Worm (Caenorhabditis elegans) whole organism, L4 larva: ENCODE measurements around the gene rad-54.L2.

Experiments used
- F10B5.3 ChIP-seq: sonication (generic microtip); optimal IDR thresholded peaks from 2 replicates; lab custom pipeline; 2016; ENCODE audit warnings: mild to moderate bottlenecking, missing genetic modification characterization, missing compliant biosample characterization
- F49E8.2 ChIP-seq: sonication (generic microtip); optimal IDR thresholded peaks from 2 replicates; lab custom pipeline; 2016; ENCODE audit warnings: missing compliant biosample characterization, mild to moderate bottlenecking, missing genetic modification characterization, borderline replicate concordance
- T26A8.4 ChIP-seq: fragments of 200-800 bp; sonication (Bioruptor generic); IDR thresholded peaks from 2 replicates; pipeline ENCODE4 v1.3.6; 2022; ENCODE audit warnings: missing genetic modification characterization, missing compliant biosample characterization
- Y75B8A.6 ChIP-seq: fragments of 200-800 bp; sonication (Bioruptor generic); IDR thresholded peaks from 2 replicates; pipeline ENCODE4 v1.3.6; 2022; ENCODE audit warnings: missing genetic modification reagents, missing genetic modification characterization, missing compliant biosample characterization
- ZK337.2 ChIP-seq: fragments of 200-800 bp; sonication (Bioruptor generic); IDR thresholded peaks from 2 replicates; pipeline ENCODE4 v1.3.6; 2022; ENCODE audit warnings: missing genetic modification reagents, missing genetic modification characterization, missing compliant biosample characterization
- ZK546.5 ChIP-seq, 2 experiments: sonication (generic microtip); optimal IDR thresholded peaks; 2 replicates each; lab custom pipeline; 2017; ENCODE audit warnings: missing biosample characterization in 2 of 2, missing genetic modification characterization in 2 of 2
- ama-1 ChIP-seq: fragments of 150-350 bp; optimal IDR thresholded peaks from 2 replicates; lab custom pipeline; 2014; ENCODE audit warnings: inconsistent platforms, mixed read lengths
- arid-1 ChIP-seq: fragments of 200-800 bp; sonication (Bioruptor generic); conservative IDR thresholded peaks from 2 replicates; pipeline ENCODE4 v1.3.6; 2022; ENCODE audit warnings: missing genetic modification reagents, missing genetic modification characterization, missing compliant biosample characterization
- ceh-32 ChIP-seq: sonication (generic microtip); optimal IDR thresholded peaks from 2 replicates; lab custom pipeline; 2016; ENCODE audit warnings: mild to moderate bottlenecking, missing genetic modification characterization, missing compliant biosample characterization; ENCODE audit not compliant: poor library complexity
- ces-1 ChIP-seq: fragments of 150-350 bp; sonication (generic microtip); optimal IDR thresholded peaks from 4 replicates; lab custom pipeline; 2014; ENCODE audit warnings: missing biosample characterization, missing genetic modification reagents, missing genetic modification characterization
- ctbp-1 ChIP-seq: fragments of 200-800 bp; sonication (Bioruptor generic); IDR thresholded peaks from 2 replicates; pipeline ENCODE4 v1.3.6; 2022; ENCODE audit warnings: missing genetic modification reagents, missing genetic modification characterization, missing compliant biosample characterization
- daf-19 ChIP-seq: fragments of 200-800 bp; sonication (Bioruptor generic); conservative IDR thresholded peaks from 2 replicates; pipeline ENCODE4 v1.3.6; 2022; ENCODE audit warnings: missing genetic modification characterization, missing compliant biosample characterization
- dpl-1 ChIP-seq: fragments of 150-350 bp; optimal IDR thresholded peaks from 2 replicates; lab custom pipeline; 2014; ENCODE audit warnings: missing biosample characterization, missing genetic modification reagents, missing genetic modification characterization
- fkh-10 ChIP-seq: fragments of 150-350 bp; optimal IDR thresholded peaks from 2 replicates; lab custom pipeline; 2014; ENCODE audit warnings: missing biosample characterization, missing genetic modification reagents, missing genetic modification characterization
- hlh-11 ChIP-seq: fragments of 200-800 bp; sonication (Bioruptor generic); optimal IDR thresholded peaks from 2 replicates; lab custom pipeline; 2018; ENCODE audit warnings: mild to moderate bottlenecking, missing genetic modification characterization, missing compliant biosample characterization
- hmg-1.1 ChIP-seq: fragments of 200-800 bp; sonication (Bioruptor generic); IDR thresholded peaks from 2 replicates; pipeline ENCODE4 v1.3.6; 2022; ENCODE audit warnings: missing genetic modification reagents, missing genetic modification characterization, missing compliant biosample characterization
- lin-1 ChIP-seq: fragments of 200-800 bp; sonication (Bioruptor generic); IDR thresholded peaks from 2 replicates; pipeline ENCODE4 v1.3.6; 2022; ENCODE audit warnings: missing genetic modification reagents, missing genetic modification characterization, missing compliant biosample characterization
- lin-13 ChIP-seq: fragments of 150-350 bp; optimal IDR thresholded peaks from 2 replicates; lab custom pipeline; 2014; ENCODE audit warnings: missing biosample characterization, missing genetic modification reagents, missing genetic modification characterization
- lin-38 ChIP-seq: fragments of 200-800 bp; sonication (Bioruptor generic); IDR thresholded peaks from 2 replicates; pipeline ENCODE4 v1.3.6; 2022; ENCODE audit warnings: missing genetic modification reagents, missing genetic modification characterization, missing compliant biosample characterization
- lir-3 ChIP-seq: sonication (generic microtip); optimal IDR thresholded peaks from 2 replicates; lab custom pipeline; 2016; ENCODE audit warnings: mild to moderate bottlenecking, missing genetic modification characterization, missing compliant biosample characterization
- madf-5 ChIP-seq, 2 experiments: fragments of 200-800 bp; sonication (Bioruptor generic); IDR thresholded peaks; 2 replicates each; pipeline ENCODE4 v1.3.6; 2022; ENCODE audit warnings: missing compliant biosample characterization in 2 of 2, missing genetic modification characterization in 2 of 2
- madf-9 ChIP-seq: fragments of 200-800 bp; sonication (Bioruptor generic); conservative IDR thresholded peaks from 2 replicates; pipeline ENCODE4 v1.3.6; 2022; ENCODE audit warnings: missing genetic modification reagents, missing genetic modification characterization, missing compliant biosample characterization
- mdl-1 ChIP-seq, 2 experiments: fragments of 150-350 bp in 1 of 2; sonication (generic microtip) in 1 of 2; optimal IDR thresholded peaks; 2 replicates each; lab custom pipeline; 2014 to 2017; ENCODE audit warnings: missing biosample characterization in 2 of 2, missing genetic modification characterization in 2 of 2
- mdt-29 ChIP-seq: fragments of 200-800 bp; sonication (Bioruptor generic); IDR thresholded peaks from 2 replicates; pipeline ENCODE4 v1.3.6; 2022; ENCODE audit warnings: missing genetic modification reagents, missing genetic modification characterization, missing compliant biosample characterization
- mep-1 ChIP-seq: fragments of 150-350 bp; sonication (generic microtip); optimal IDR thresholded peaks from 3 replicates; lab custom pipeline; 2014; ENCODE audit warnings: missing biosample characterization, missing genetic modification characterization
- mxl-2 ChIP-seq: fragments of 200-800 bp; sonication (Bioruptor generic); conservative IDR thresholded peaks from 2 replicates; pipeline ENCODE4 v1.3.6; 2022; ENCODE audit warnings: missing genetic modification reagents, missing genetic modification characterization, missing compliant biosample characterization
- nhr-10 ChIP-seq: fragments of 150-350 bp; optimal IDR thresholded peaks from 2 replicates; lab custom pipeline; 2014; ENCODE audit warnings: missing biosample characterization, missing genetic modification characterization
- nhr-11 ChIP-seq: fragments of 150-350 bp; optimal IDR thresholded peaks from 2 replicates; lab custom pipeline; 2014; ENCODE audit warnings: missing biosample characterization, missing genetic modification characterization
- nhr-237 ChIP-seq: sonication (generic microtip); optimal IDR thresholded peaks from 2 replicates; lab custom pipeline; 2017; ENCODE audit warnings: missing biosample characterization, missing genetic modification characterization
- nhr-25 ChIP-seq: sonication (generic microtip); optimal IDR thresholded peaks from 2 replicates; lab custom pipeline; 2017; ENCODE audit warnings: missing genetic modification characterization, mild to moderate bottlenecking, missing compliant biosample characterization, antibody characterized with exemption, moderate library complexity, borderline replicate concordance; ENCODE audit not compliant: insufficient read depth
- nhr-28 ChIP-seq: fragments of 150-350 bp; optimal IDR thresholded peaks from 2 replicates; lab custom pipeline; 2014; ENCODE audit warnings: missing biosample characterization, missing genetic modification characterization
- nhr-76 ChIP-seq: fragments of 150-350 bp; optimal IDR thresholded peaks from 2 replicates; lab custom pipeline; 2014; ENCODE audit warnings: missing biosample characterization, missing genetic modification characterization
- pha-4 ChIP-seq, 2 experiments: fragments of 150-350 bp in 1 of 2; fragments of 200-800 bp in 1 of 2; sonication (Bioruptor generic) in 1 of 2; IDR thresholded peaks in 1 of 2; optimal IDR thresholded peaks in 1 of 2; 2 replicates each; pipeline versions ENCODE4 v1.3.6 to Lab custom; 2014 to 2022; ENCODE audit warnings: missing genetic modification characterization in 2 of 2, missing genetic modification reagents in 2 of 2, missing biosample characterization in 1 of 2, missing compliant biosample characterization in 1 of 2
- pqm-1 ChIP-seq: sonication (generic microtip); optimal IDR thresholded peaks from 2 replicates; lab custom pipeline; 2017; ENCODE audit warnings: missing biosample characterization, missing genetic modification characterization
- saeg-2 ChIP-seq: fragments of 200-800 bp; sonication (Bioruptor generic); IDR thresholded peaks from 2 replicates; pipeline ENCODE4 v1.3.6; 2022; ENCODE audit warnings: missing genetic modification reagents, missing genetic modification characterization, missing compliant biosample characterization
- sdz-12 ChIP-seq: fragments of 200-800 bp; sonication (Bioruptor generic); optimal IDR thresholded peaks from 2 replicates; lab custom pipeline; 2018; ENCODE audit warnings: mild to moderate bottlenecking, missing genetic modification characterization, missing compliant biosample characterization
- set-16 ChIP-seq: fragments of 200-800 bp; sonication (Bioruptor generic); IDR thresholded peaks from 2 replicates; pipeline ENCODE4 v1.3.6; 2022; ENCODE audit warnings: missing genetic modification reagents, missing genetic modification characterization, missing compliant biosample characterization
- snpc-1.2 ChIP-seq: fragments of 200-800 bp; sonication (Bioruptor generic); IDR thresholded peaks from 2 replicates; pipeline ENCODE4 v1.3.6; 2022; ENCODE audit warnings: missing genetic modification reagents, missing genetic modification characterization, missing compliant biosample characterization
- spr-1 ChIP-seq: sonication (generic microtip); optimal IDR thresholded peaks from 2 replicates; lab custom pipeline; 2016; ENCODE audit warnings: mild to moderate bottlenecking, missing genetic modification characterization, missing compliant biosample characterization
- spr-3 ChIP-seq: fragments of 200-800 bp; sonication (Bioruptor generic); optimal IDR thresholded peaks from 2 replicates; lab custom pipeline; 2018; ENCODE audit warnings: mild to moderate bottlenecking, missing genetic modification characterization, missing compliant biosample characterization
- tag-97 ChIP-seq: fragments of 200-800 bp; sonication (Bioruptor generic); IDR thresholded peaks from 2 replicates; pipeline ENCODE4 v1.3.6; 2022; ENCODE audit warnings: missing genetic modification characterization, missing compliant biosample characterization
- unc-130 ChIP-seq: sonication (generic microtip); optimal IDR thresholded peaks from 2 replicates; lab custom pipeline; 2016; ENCODE audit warnings: missing genetic modification reagents, missing genetic modification characterization, missing compliant biosample characterization
- unc-39 ChIP-seq: sonication (generic microtip); optimal IDR thresholded peaks from 2 replicates; lab custom pipeline; 2017; ENCODE audit warnings: missing biosample characterization, missing genetic modification characterization
- unc-62 ChIP-seq, 3 experiments: fragments of 150-350 bp in 1 of 3; sonication (generic microtip); optimal IDR thresholded peaks in 2 of 3; peaks in 1 of 3; 1 replicate in 1 of 3; 2 replicates in 2 of 3; lab custom pipeline; 2014 to 2017; ENCODE audit warnings: missing biosample characterization in 3 of 3, missing genetic modification characterization in 3 of 3, missing genetic modification reagents in 3 of 3, missing genotype in 1 of 3
- vab-7 ChIP-seq: fragments of 200-800 bp; sonication (Bioruptor generic); IDR thresholded peaks from 2 replicates; pipeline ENCODE4 v1.3.6; 2022; ENCODE audit warnings: missing genetic modification reagents, missing genetic modification characterization, missing compliant biosample characterization
- zag-1 ChIP-seq: fragments of 150-350 bp; optimal IDR thresholded peaks from 2 replicates; lab custom pipeline; 2014; ENCODE audit warnings: missing biosample characterization, missing genetic modification characterization
- zfp-2 ChIP-seq: sonication (generic microtip); optimal IDR thresholded peaks from 2 replicates; lab custom pipeline; 2016; ENCODE audit warnings: mild to moderate bottlenecking, missing genetic modification characterization, missing compliant biosample characterization
- ztf-11 ChIP-seq: fragments of 150-350 bp; optimal IDR thresholded peaks from 2 replicates; lab custom pipeline; 2014; ENCODE audit warnings: missing biosample characterization, missing genetic modification characterization

The rad-54.L2 gene

DNA sequence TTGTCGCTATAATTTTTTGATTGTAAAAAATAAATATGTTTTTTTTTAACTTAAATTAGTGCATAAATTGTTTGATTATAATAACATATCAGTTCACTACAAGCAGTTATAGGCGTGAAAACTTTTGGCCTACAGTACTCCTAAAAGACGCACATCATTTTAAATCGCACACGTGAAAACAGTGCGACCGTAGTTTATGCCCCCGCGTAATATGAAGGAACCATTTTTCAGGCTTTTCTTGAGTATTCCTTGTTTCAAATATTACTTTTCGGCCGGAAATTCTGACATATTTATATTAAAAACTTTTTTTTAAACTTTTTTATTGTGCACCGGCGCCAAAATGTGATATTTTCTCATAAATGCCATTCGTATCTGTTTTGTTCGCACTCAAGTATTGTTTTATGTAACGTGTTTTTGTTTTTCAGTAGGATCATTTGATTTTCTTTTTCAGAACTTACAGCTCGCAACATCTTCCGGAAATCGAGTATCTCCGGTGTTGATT lies 5.3 kb upstream of the rad-54.L2 start, which contains the start of gene oma-1:
Gene oma-1, plus strand, starts transcription at position 452 of the 502 bp plus-strand sequence.
- TF ChIP-seq spr-1 (tag; lab: Kevin White, UChicago) (no peak), F49E8.2 (peak; percentile 52), unc-62 (GFP tag; optimal IDR thresholded peaks at IDR 0.05 in 1 of 2; lab: Kevin White, UChicago) (peak in 1 of 2 experiments; percentile 42), unc-62 (tag; optimal IDR thresholded peaks at IDR 0.05; lab: Kevin White, UChicago) (no peak), unc-130 (peak; percentile 70)
- TF ChIP-seq, all 104 proteins: peak for 3

DNA sequence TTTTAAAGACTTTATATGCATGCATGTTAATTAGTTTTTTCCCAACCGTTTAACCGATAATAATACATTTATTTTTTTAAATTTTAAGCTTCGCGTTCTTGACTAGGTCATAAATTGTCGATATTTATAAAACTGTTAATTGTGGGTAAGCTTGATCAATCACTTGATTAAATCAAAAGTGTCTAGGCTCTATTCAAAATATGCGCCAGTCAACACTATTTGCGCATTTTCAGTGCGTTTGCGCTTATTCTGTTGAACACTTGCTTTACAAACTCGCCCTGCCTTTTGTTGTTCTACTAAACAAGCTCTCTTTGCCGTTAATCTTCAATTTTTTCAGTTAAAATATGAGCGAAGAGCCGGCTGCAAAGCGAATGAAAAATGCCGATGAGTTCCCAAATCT lies 2.7 kb upstream of the rad-54.L2 start, which contains the start of gene spr-2:
Gene spr-2, plus strand, starts transcription at position 332 of the 400 bp plus-strand sequence.
- TF ChIP-seq daf-19 (GFP tag; lab: Robert Waterston, UW) (no peak), pha-4 (GFP tag; IDR thresholded peaks at IDR 0.05; lab: Robert Waterston, UW) (0 out of 2 replicates have a peak, but pooled peaks have one; percentile 35), pha-4 (tag; optimal IDR thresholded peaks at IDR 0.05; lab: Kevin White, UChicago) (peak; percentile 61), mdt-29 (GFP tag; lab: Robert Waterston, UW) (no peak), lir-3 (tag; lab: Kevin White, UChicago) (no peak), zfp-2 (tag; lab: Kevin White, UChicago) (no peak), F49E8.2 (no peak), nhr-10 (tag; lab: Kevin White, UChicago) (no peak), pqm-1 (tag; lab: Kevin White, UChicago) (peak; percentile 1), ZK337.2 (GFP tag; lab: Robert Waterston, UW) (no peak), hmg-1.1 (peak; percentile 66; the same call in 1 of the 2 replicates), ceh-32 (no peak), nhr-25 (tag; lab: Kevin White, UChicago) (no peak), ZK546.5 (tag; optimal IDR thresholded peaks at IDR 0.05; lab: Kevin White, UChicago) (no peak), nhr-76 (no peak), nhr-237 (tag; lab: Kevin White, UChicago) (no peak), fkh-10 (GFP tag; lab: Kevin White, UChicago) (no peak), ztf-11 (tag; lab: Kevin White, UChicago) (no peak), lin-38 (GFP tag; lab: Robert Waterston, UW) (peak; percentile 75), unc-39 (no peak), saeg-2 (GFP tag; lab: Robert Waterston, UW) (no peak), arid-1 (GFP tag; lab: Robert Waterston, UW) (no peak), vab-7 (GFP tag; lab: Robert Waterston, UW) (peak; percentile 60), spr-3 (GFP tag; lab: Kevin White, UChicago) (peak; percentile 32), lin-13 (GFP tag; lab: Kevin White, UChicago) (peak; percentile 19), tag-97 (no peak), ces-1 (no peak), zag-1 (no peak), nhr-11 (tag; lab: Kevin White, UChicago) (peak; percentile 65), mep-1 (tag; lab: Kevin White, UChicago) (peak; percentile 79), nhr-28 (tag; lab: Kevin White, UChicago) (peak; percentile 38), madf-9 (GFP tag; lab: Robert Waterston, UW) (no peak), mxl-2 (GFP tag; lab: Robert Waterston, UW) (no peak), F10B5.3 (tag; lab: Kevin White, UChicago) (no peak), hlh-11 (tag; lab: Kevin White, UChicago) (no peak), ama-1 (lab: Kevin White, UChicago) (no peak), sdz-12 (GFP tag; lab: Kevin White, UChicago) (no peak), Y75B8A.6 (GFP tag; lab: Robert Waterston, UW) (no peak), snpc-1.2 (GFP tag; lab: Robert Waterston, UW) (no peak), set-16 (GFP tag; lab: Robert Waterston, UW) (no peak), dpl-1 (GFP tag; lab: Kevin White, UChicago) (peak; percentile 86), lin-1 (GFP tag; lab: Robert Waterston, UW) (no peak), madf-5 (GFP tag; IDR thresholded peaks at IDR 0.05; lab: Robert Waterston, UW) (no peak), T26A8.4 (GFP tag; lab: Robert Waterston, UW) (peak; percentile 51; the same call in 1 of the 2 replicates), mdl-1 (tag; optimal IDR thresholded peaks at IDR 0.05; lab: Kevin White, UChicago) (no peak), ctbp-1 (GFP tag; lab: Robert Waterston, UW) (no peak)
